Fruit fly (Drosophila melanogaster): Measurements from ENCODE around the gene CG2126.

The CG2126 gene

dm6 chr3R:31748093-31748996 lies 28.1 kb downstream of the CG2126 start (continued):
- TF ChIP-seq CG13287 (GFP tag; IDR thresholded peaks at IDR 0.05; ENCODE audit: partially characterized antibody), result no peak
- no peak for TF ChIP-seq CG8478 (optimal IDR thresholded peaks at IDR 0.05)
- no peak for TF ChIP-seq BEAF-32 (GFP tag; optimal IDR thresholded peaks at IDR 0.05)
- no peak for TF ChIP-seq Atf6 (GFP tag; IDR thresholded peaks at IDR 0.05)
- TF ChIP-seq CG4404 (GFP tag; IDR thresholded peaks at IDR 0.05), result no peak
- no peak for TF ChIP-seq CG18476 (GFP tag; optimal IDR thresholded peaks at IDR 0.05)
- peak; percentile 9 for TF ChIP-seq caup (GFP tag; optimal IDR thresholded peaks at IDR 0.05; ENCODE audit: severe bottlenecking)
- peak; percentile 38 for TF ChIP-seq CG17912 (GFP tag; optimal IDR thresholded peaks at IDR 0.05)
- no peak for TF ChIP-seq Dip3 (GFP tag; optimal IDR thresholded peaks at IDR 0.05)
- TF ChIP-seq dm (GFP tag; optimal IDR thresholded peaks at IDR 0.05), result peak; percentile 55
- peak; percentile 32 for TF ChIP-seq CG6813 (GFP tag; optimal IDR thresholded peaks at IDR 0.05)
- TF ChIP-seq psq (GFP tag; optimal IDR thresholded peaks at IDR 0.05), result peak; percentile 100
- TF ChIP-seq CG12071 (GFP tag; optimal IDR thresholded peaks at IDR 0.05), result peak; percentile 29
- no peak for TF ChIP-seq CG32772 (GFP tag; IDR thresholded peaks at IDR 0.05)
- peak in 1 of 2 experiments; percentile 13 for TF ChIP-seq insv (GFP tag; optimal IDR thresholded peaks at IDR 0.05)
- no peak for TF ChIP-seq Hsf (GFP tag; optimal IDR thresholded peaks at IDR 0.05)
- peak; percentile 59 for TF ChIP-seq exex (tag; optimal IDR thresholded peaks at IDR 0.05)
- TF ChIP-seq NC2β (GFP tag; optimal IDR thresholded peaks at IDR 0.05), result no peak
- peak; percentile 44 for TF ChIP-seq pros (GFP tag; optimal IDR thresholded peaks at IDR 0.05)
- TF ChIP-seq CG13296 (GFP tag; optimal IDR thresholded peaks at IDR 0.05), result no peak
- TF ChIP-seq CG30431 (GFP tag; optimal IDR thresholded peaks at IDR 0.05), result no peak
- TF ChIP-seq CG14667 (GFP tag; IDR thresholded peaks at IDR 0.05), result no peak
- peak; percentile 74 for TF ChIP-seq nerfin-1 (tag; optimal IDR thresholded peaks at IDR 0.05)
- peak; percentile 59 for TF ChIP-seq twi (tag; optimal IDR thresholded peaks at IDR 0.05)
- TF ChIP-seq CG10147 (GFP tag; optimal IDR thresholded peaks at IDR 0.05), result no peak
- TF ChIP-seq CG17385 (GFP tag; optimal IDR thresholded peaks at IDR 0.05), result peak; percentile 98
- TF ChIP-seq YL-1 (GFP tag; optimal IDR thresholded peaks at IDR 0.05), result peak; percentile 51
- TF ChIP-seq Jarid2 (GFP tag; optimal IDR thresholded peaks at IDR 0.05), result no peak
- TF ChIP-seq oc (tag; optimal IDR thresholded peaks at IDR 0.05), result peak; percentile 7
- peak; percentile 28 for TF ChIP-seq pzg (GFP tag; optimal IDR thresholded peaks at IDR 0.05)
- TF ChIP-seq CG3281 (GFP tag; optimal IDR thresholded peaks at IDR 0.05), result no peak
- TF ChIP-seq chn (GFP tag; optimal IDR thresholded peaks at IDR 0.05), result peak; percentile 7
- TF ChIP-seq CG12155 (GFP tag; optimal IDR thresholded peaks at IDR 0.05), result peak; percentile 100
- no peak for TF ChIP-seq chm (GFP tag; IDR thresholded peaks at IDR 0.05)
- TF ChIP-seq ara (GFP tag; IDR thresholded peaks at IDR 0.05), result no peak
- TF ChIP-seq Sox102F (GFP tag; optimal IDR thresholded peaks at IDR 0.05), result no peak
- TF ChIP-seq CG17829 (tag; optimal IDR thresholded peaks at IDR 0.05), result peak; percentile 56
- TF ChIP-seq Fer1 (GFP tag; optimal IDR thresholded peaks at IDR 0.05), result peak; percentile 60
- TF ChIP-seq CG4360 (GFP tag; IDR thresholded peaks at IDR 0.05), result no peak
- no peak for TF ChIP-seq pnt (GFP tag; optimal IDR thresholded peaks at IDR 0.05)
- TF ChIP-seq gcm (GFP tag; optimal IDR thresholded peaks at IDR 0.05), result peak; percentile 80
- no peak for TF ChIP-seq cas (GFP tag; IDR thresholded peaks at IDR 0.05)
- TF ChIP-seq CG15479 (GFP tag; optimal IDR thresholded peaks at IDR 0.05), result peak; percentile 95
- no peak for TF ChIP-seq Taf1 (GFP tag; IDR thresholded peaks at IDR 0.05)
- no peak for TF ChIP-seq Adf1 (GFP tag; IDR thresholded peaks at IDR 0.05)
- peak; percentile 91 for TF ChIP-seq nom (GFP tag; optimal IDR thresholded peaks at IDR 0.05)
- TF ChIP-seq ac (GFP tag; optimal IDR thresholded peaks at IDR 0.05), result no peak
- peak; percentile 96 for TF ChIP-seq cg (GFP tag; optimal IDR thresholded peaks at IDR 0.05)

Measured in whole organism, embryonic.